Fruit fly (Drosophila melanogaster): ENCODE results near the gene Non2.

The Non2 gene

DNA sequence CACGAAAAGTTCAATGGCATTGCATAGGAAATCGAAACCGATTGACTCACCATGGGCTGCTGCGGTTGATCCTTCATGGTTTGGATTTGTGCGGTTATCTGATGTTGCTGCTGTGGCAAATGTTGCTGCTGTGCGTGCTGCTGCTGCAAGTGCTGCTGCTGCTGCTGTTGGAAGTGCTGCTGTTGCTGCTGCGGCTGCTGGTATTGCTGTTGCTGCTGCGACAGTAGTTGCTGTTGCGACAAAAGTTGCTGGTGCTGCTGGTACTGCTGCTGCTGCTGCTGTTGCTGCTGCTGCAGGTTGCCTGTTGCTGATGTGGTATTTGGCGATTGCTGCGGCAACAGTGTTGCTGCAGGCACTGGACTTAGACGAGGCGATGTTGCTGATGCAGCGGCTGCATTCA lies 29.4 kb downstream of the Non2 start:
- TF ChIP-seq Dfd (GFP tag; optimal IDR thresholded peaks at IDR 0.05) (peak in 1 of 2 experiments; percentile 76), Aef1 (GFP tag; IDR thresholded peaks at IDR 0.05) (no peak)

DNA sequence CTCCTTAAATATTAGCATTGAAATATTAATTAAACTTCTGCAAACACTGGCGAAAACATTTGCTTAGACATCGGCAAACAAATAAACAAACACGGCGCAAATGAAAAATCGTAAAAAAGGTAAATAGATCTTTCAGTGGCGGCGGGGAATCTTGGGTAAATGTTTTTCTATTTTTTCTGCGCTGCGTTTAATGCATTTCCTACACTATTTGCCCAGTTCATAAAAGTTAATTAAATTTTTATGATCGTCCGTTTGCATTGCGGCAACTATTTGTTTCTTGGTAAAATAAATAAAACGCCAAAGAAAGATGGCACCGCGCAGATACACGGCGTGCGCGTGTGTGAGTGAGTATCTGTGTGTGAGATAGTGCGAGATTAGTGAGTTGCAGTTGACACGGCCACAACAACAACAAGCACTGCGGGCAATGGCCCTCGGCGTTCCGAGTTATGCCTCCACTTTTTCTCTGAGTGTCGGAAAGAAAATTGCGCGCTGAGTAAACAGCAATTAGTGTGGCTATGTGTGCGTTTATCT lies 31.7 kb downstream of the Non2 start:
- peak; percentile 6 for TF ChIP-seq CG9876 (GFP tag; optimal IDR thresholded peaks at IDR 0.05)
- peak; percentile 69 for TF ChIP-seq ci (GFP tag; IDR thresholded peaks at IDR 0.05)
- TF ChIP-seq CG1233 (GFP tag; optimal IDR thresholded peaks at IDR 0.05): peak; percentile 29
- peak; percentile 34 for TF ChIP-seq her (GFP tag; optimal IDR thresholded peaks at IDR 0.05)
- TF ChIP-seq unc-4 (GFP tag; IDR thresholded peaks at IDR 0.05; ENCODE audit: partially characterized antibody): no peak
- no peak for TF ChIP-seq CG4854 (GFP tag; optimal IDR thresholded peaks at IDR 0.05)
- peak; percentile 77 for TF ChIP-seq cg (GFP tag; optimal IDR thresholded peaks at IDR 0.05)
- no peak for TF ChIP-seq H2.0 (GFP tag; IDR thresholded peaks at IDR 0.05)
- no peak for TF ChIP-seq Mrtf (GFP tag; IDR thresholded peaks at IDR 0.05)
- TF ChIP-seq CG6175 (GFP tag; IDR thresholded peaks at IDR 0.05): peak; percentile 5; the same call in 1 of the 3 replicates
- TF ChIP-seq Six4 (GFP tag; optimal IDR thresholded peaks at IDR 0.05): no peak
- TF ChIP-seq HLHmδ (GFP tag; optimal IDR thresholded peaks at IDR 0.05): peak; percentile 81
- no peak for TF ChIP-seq aop (GFP tag; IDR thresholded peaks at IDR 0.05)
- TF ChIP-seq CTCF (GFP tag; optimal IDR thresholded peaks at IDR 0.05): peak; percentile 23
- peak; percentile 32 for TF ChIP-seq NC2β (GFP tag; optimal IDR thresholded peaks at IDR 0.05)
- peak; percentile 23 for TF ChIP-seq en (GFP tag; optimal IDR thresholded peaks at IDR 0.05)
- TF ChIP-seq chn (GFP tag; optimal IDR thresholded peaks at IDR 0.05): no peak
- peak; percentile 3 for TF ChIP-seq trem (tag; optimal IDR thresholded peaks at IDR 0.05)
- TF ChIP-seq Eip74EF (GFP tag; optimal IDR thresholded peaks at IDR 0.05): peak in 1 of 2 experiments; percentile 60
- no peak for TF ChIP-seq Hand (GFP tag; optimal IDR thresholded peaks at IDR 0.05)
- peak; percentile 39 for TF ChIP-seq MTF-1 (GFP tag; optimal IDR thresholded peaks at IDR 0.05; ENCODE audit: borderline replicate concordance)
- TF ChIP-seq klu (GFP tag; IDR thresholded peaks at IDR 0.05): no peak
- TF ChIP-seq dpn (GFP tag; optimal IDR thresholded peaks at IDR 0.05): no peak
- TF ChIP-seq CG13296 (GFP tag; optimal IDR thresholded peaks at IDR 0.05): peak; percentile 50
- TF ChIP-seq nerfin-1 (tag; optimal IDR thresholded peaks at IDR 0.05): peak; percentile 66
- TF ChIP-seq CG15269 (tag; optimal IDR thresholded peaks at IDR 0.05): no peak
- TF ChIP-seq CG12071 (GFP tag; optimal IDR thresholded peaks at IDR 0.05): peak; percentile 65
- TF ChIP-seq Dll (GFP tag; IDR thresholded peaks at IDR 0.05; ENCODE audit: partially characterized antibody): peak; percentile 26; the same call in 1 of the 4 replicates
- peak; percentile 81 for TF ChIP-seq CG7745 (tag; optimal IDR thresholded peaks at IDR 0.05)
- no peak for TF ChIP-seq ranshi (GFP tag; IDR thresholded peaks at IDR 0.05)
- no peak for TF ChIP-seq pzg (GFP tag; optimal IDR thresholded peaks at IDR 0.05)
- peak; percentile 55 for TF ChIP-seq CG2202 (tag; optimal IDR thresholded peaks at IDR 0.05)
- no peak for TF ChIP-seq CG7372 (GFP tag; IDR thresholded peaks at IDR 0.05)
- TF ChIP-seq fd102C (GFP tag; optimal IDR thresholded peaks at IDR 0.05): peak; percentile 53
- peak; percentile 65 for TF ChIP-seq CG11398 (GFP tag; optimal IDR thresholded peaks at IDR 0.05)
- TF ChIP-seq CG14710 (tag; optimal IDR thresholded peaks at IDR 0.05): peak; percentile 59
- peak; percentile 76 for TF ChIP-seq ac (GFP tag; optimal IDR thresholded peaks at IDR 0.05)
- TF ChIP-seq cas (GFP tag; IDR thresholded peaks at IDR 0.05): no peak
- TF ChIP-seq Oli (tag; optimal IDR thresholded peaks at IDR 0.05): peak; percentile 7
- TF ChIP-seq croc (GFP tag; conservative IDR thresholded peaks at IDR 0.05): no peak
- peak; percentile 85 for TF ChIP-seq ATbp (GFP tag; optimal IDR thresholded peaks at IDR 0.05)
- no peak for TF ChIP-seq phol (tag; optimal IDR thresholded peaks at IDR 0.05)
- TF ChIP-seq CG9727 (GFP tag; optimal IDR thresholded peaks at IDR 0.05): peak; percentile 32
- peak; percentile 54 for TF ChIP-seq CG8924 (tag; optimal IDR thresholded peaks at IDR 0.05)
- TF ChIP-seq CG17359 (tag; optimal IDR thresholded peaks at IDR 0.05): peak; percentile 72
- no peak for TF ChIP-seq btn (GFP tag; optimal IDR thresholded peaks at IDR 0.05)
- peak; percentile 40 for TF ChIP-seq Mes4 (GFP tag; optimal IDR thresholded peaks at IDR 0.05)

All from whole organism, embryonic.